Worm (Caenorhabditis elegans): ENCODE results near the gene C07H6.2.
A peak's percentile ranks its signal among the peaks of the same experiment; 100 is the strongest.

The C07H6.2 gene

ce11 chrIII:7570083-7570695 is 49.4 kb downstream of the C07H6.2 start, which contains the start of gene R13A5.7 (continued):
- TF ChIP-seq egl-18 (GFP tag; IDR thresholded peaks at IDR 0.05) (no peak), mcd-1 (GFP tag; IDR thresholded peaks at IDR 0.05) (no peak; the same call in 1 of the 2 replicates), ztf-25 (GFP tag; IDR thresholded peaks at IDR 0.05) (no peak), madf-3 (GFP tag; IDR thresholded peaks at IDR 0.05) (no peak), snpc-1.3 (tag; optimal IDR thresholded peaks at IDR 0.05; ENCODE audit: insufficient read depth) (no peak), B0261.1 (tag; optimal IDR thresholded peaks at IDR 0.05) (no peak), ztf-28 (GFP tag; IDR thresholded peaks at IDR 0.05) (no peak), F57A8.1 (GFP tag; optimal IDR thresholded peaks at IDR 0.05) (no peak), ekl-4 (GFP tag; IDR thresholded peaks at IDR 0.05) (no peak), hmg-20 (GFP tag; IDR thresholded peaks at IDR 0.05) (0 out of 2 replicates have a peak, but pooled peaks have one; percentile 3), unc-130 (GFP tag; optimal IDR thresholded peaks at IDR 0.05) (no peak), F37B4.10 (GFP tag; IDR thresholded peaks at IDR 0.05) (no peak), nfya-2 (GFP tag; IDR thresholded peaks at IDR 0.05) (no peak), Y95B8A.8 (GFP tag; IDR thresholded peaks at IDR 0.05) (no peak), akir-1 (GFP tag; optimal IDR thresholded peaks at IDR 0.05) (no peak), nhr-80 (tag; optimal IDR thresholded peaks at IDR 0.05) (peak; percentile 97), B0336.3 (GFP tag; IDR thresholded peaks at IDR 0.05) (no peak; the same call in 1 of the 2 replicates), ets-4 (GFP tag; optimal IDR thresholded peaks at IDR 0.05) (peak; percentile 12), madf-10 (tag; optimal IDR thresholded peaks at IDR 0.05) (no peak), efl-1 (GFP tag; optimal IDR thresholded peaks at IDR 0.05) (no peak), D2030.7 (GFP tag; IDR thresholded peaks at IDR 0.05) (no peak), mel-28 (tag; optimal IDR thresholded peaks at IDR 0.05; ENCODE audit: borderline replicate concordance) (no peak), F57C9.4 (tag; optimal IDR thresholded peaks at IDR 0.05) (no peak), egl-44 (GFP tag; IDR thresholded peaks at IDR 0.05) (peak; percentile 50; the same call in 1 of the 2 replicates), Y67H2A.10 (GFP tag; conservative IDR thresholded peaks at IDR 0.05) (no peak), madf-6 (GFP tag; IDR thresholded peaks at IDR 0.05) (0 out of 2 replicates have a peak, but pooled peaks have one; percentile 26), sptf-2 (GFP tag; optimal IDR thresholded peaks at IDR 0.05) (no peak), nhr-120 (GFP tag; IDR thresholded peaks at IDR 0.05) (no peak), F52B5.7 (tag; optimal IDR thresholded peaks at IDR 0.05) (peak; percentile 6), F23B12.7 (tag; optimal IDR thresholded peaks at IDR 0.05; ENCODE audit: insufficient read depth) (no peak), somi-1 (GFP tag; optimal IDR thresholded peaks at IDR 0.05) (peak; percentile 25), hmg-1.2 (GFP tag; IDR thresholded peaks at IDR 0.05) (peak; percentile 85), ceh-40 (GFP tag; IDR thresholded peaks at IDR 0.05) (no peak), K12H6.12 (tag; optimal IDR thresholded peaks at IDR 0.05) (peak; percentile 64), ztf-26 (tag; optimal IDR thresholded peaks at IDR 0.05) (no peak), Y79H2A.3 (GFP tag; conservative IDR thresholded peaks at IDR 0.05) (no peak), B0035.1 (tag; optimal IDR thresholded peaks at IDR 0.05) (no peak), ceh-91 (GFP tag; IDR thresholded peaks at IDR 0.05) (no peak), T07F8.4 (tag; optimal IDR thresholded peaks at IDR 0.05) (no peak), xnd-1 (tag; optimal IDR thresholded peaks at IDR 0.05) (no peak), bed-2 (GFP tag; IDR thresholded peaks at IDR 0.05) (no peak), F55B11.4 (tag; optimal IDR thresholded peaks at IDR 0.05; ENCODE audit: borderline replicate concordance, insufficient read depth) (no peak), nhr-179 (tag; optimal IDR thresholded peaks at IDR 0.05) (no peak), madf-8 (GFP tag; conservative IDR thresholded peaks at IDR 0.05) (no peak), aptf-2 (GFP tag; conservative IDR thresholded peaks at IDR 0.05) (0 out of 2 replicates have a peak, but pooled peaks have one; percentile 47), lag-1 (GFP tag; IDR thresholded peaks at IDR 0.05) (no peak), aptf-3 (GFP tag; IDR thresholded peaks at IDR 0.05) (no peak), lin-54 (GFP tag; optimal IDR thresholded peaks at IDR 0.05) (peak; percentile 69), ceh-58 (GFP tag; IDR thresholded peaks at IDR 0.05) (no peak)
